Fruit fly (Drosophila melanogaster) whole organism, embryonic: ENCODE results near the gene CG8560.

ENCODE experiments used
- Abd-B ChIP-seq: fragments of 200-800 bp; sonication (Bioruptor generic); optimal IDR thresholded peaks from 2 replicates; lab custom pipeline; 2018; ENCODE audit warnings: missing biosample characterization, mild to moderate bottlenecking, missing genetic modification characterization, moderate library complexity
- CG10267 ChIP-seq: fragments of 200-800 bp; sonication (Bioruptor generic); optimal IDR thresholded peaks from 2 replicates; lab custom pipeline; 2018; ENCODE audit warnings: missing biosample characterization, mild to moderate bottlenecking, missing genetic modification characterization, moderate library complexity
- CG10654 ChIP-seq: fragments of 200-800 bp; sonication (Bioruptor generic); optimal IDR thresholded peaks from 2 replicates; lab custom pipeline; 2016; ENCODE audit warnings: missing biosample characterization, missing genetic modification characterization
- CG10979 ChIP-seq: fragments of 200-800 bp; sonication (Bioruptor generic); optimal IDR thresholded peaks from 2 replicates; lab custom pipeline; 2018; ENCODE audit warnings: missing biosample characterization, mild to moderate bottlenecking, missing genetic modification characterization, moderate library complexity
- CG12744 ChIP-seq: fragments of 200-800 bp; sonication (Bioruptor generic); optimal IDR thresholded peaks from 2 replicates; lab custom pipeline; 2016; ENCODE audit warnings: missing biosample characterization, missing genetic modification characterization
- CG13287 ChIP-seq: fragments of 200-800 bp; sonication (Bioruptor generic); IDR thresholded peaks from 2 replicates; pipeline ENCODE4 v1.3.6; 2022; ENCODE audit warnings: missing biosample characterization, missing genetic modification characterization; ENCODE audit not compliant: partially characterized antibody
- CG14014 ChIP-seq: fragments of 200-800 bp; sonication (Bioruptor generic); IDR thresholded peaks from 2 replicates; pipeline ENCODE4 v1.3.6; 2022; ENCODE audit warnings: missing biosample characterization, missing genetic modification characterization
- CG17385 ChIP-seq: fragments of 200-800 bp; sonication (Bioruptor generic); optimal IDR thresholded peaks from 3 replicates; lab custom pipeline; 2018; ENCODE audit warnings: missing biosample characterization, mild to moderate bottlenecking, missing genetic modification characterization
- CG18262 ChIP-seq: fragments of 200-800 bp; optimal IDR thresholded peaks from 3 replicates; lab custom pipeline; 2019; ENCODE audit warnings: missing biosample characterization, mild to moderate bottlenecking, missing genetic modification characterization, moderate library complexity
- CG2678 ChIP-seq: fragments of 200-800 bp; sonication (Bioruptor generic); optimal IDR thresholded peaks from 3 replicates; lab custom pipeline; 2019; ENCODE audit warnings: missing biosample characterization, mild to moderate bottlenecking, missing genetic modification characterization, moderate library complexity
- CG2889 ChIP-seq: fragments of 200-800 bp; sonication (Bioruptor generic); IDR thresholded peaks from 3 replicates; pipeline ENCODE4 v1.3.6; 2022; ENCODE audit warnings: missing biosample characterization, missing genetic modification characterization
- CG31388 ChIP-seq: fragments of 200-800 bp; sonication (Bioruptor generic); optimal IDR thresholded peaks from 2 replicates; lab custom pipeline; 2016; ENCODE audit warnings: missing biosample characterization, missing genetic modification characterization
- CG33557 ChIP-seq: fragments of 200-800 bp; sonication (Bioruptor generic); optimal IDR thresholded peaks from 2 replicates; lab custom pipeline; 2019; ENCODE audit warnings: missing biosample characterization, mild to moderate bottlenecking, missing genetic modification characterization, moderate library complexity
- CG3847 ChIP-seq: fragments of 200-800 bp; sonication (Bioruptor generic); IDR thresholded peaks from 2 replicates; pipeline ENCODE4 v1.3.6; 2022; ENCODE audit warnings: missing biosample characterization, missing genetic modification characterization
- CG4707 ChIP-seq: fragments of 200-800 bp; sonication (Bioruptor generic); optimal IDR thresholded peaks from 2 replicates; lab custom pipeline; 2018; ENCODE audit warnings: missing biosample characterization, mild to moderate bottlenecking, missing genetic modification characterization, moderate library complexity
- CG4854 ChIP-seq: fragments of 200-800 bp; sonication (Bioruptor generic); optimal IDR thresholded peaks from 2 replicates; lab custom pipeline; 2016; ENCODE audit warnings: missing biosample characterization, missing genetic modification characterization, inconsistent platforms
- CG5245 ChIP-seq: fragments of 200-800 bp; sonication (Bioruptor generic); optimal IDR thresholded peaks from 3 replicates; lab custom pipeline; 2016; ENCODE audit warnings: missing biosample characterization, missing genetic modification characterization
- CG6254 ChIP-seq: fragments of 200-800 bp; sonication (Bioruptor generic); optimal IDR thresholded peaks from 3 replicates; lab custom pipeline; 2017; ENCODE audit warnings: mild to moderate bottlenecking, missing biosample characterization, missing genetic modification reagents, missing genetic modification characterization
- CG6683 ChIP-seq: fragments of 200-800 bp; sonication (Bioruptor generic); optimal IDR thresholded peaks from 2 replicates; lab custom pipeline; 2017; ENCODE audit warnings: missing biosample characterization, mild to moderate bottlenecking, missing genetic modification characterization, missing genetic modification reagents
- CG7745 ChIP-seq: fragments of 200-800 bp; sonication (Bioruptor generic); optimal IDR thresholded peaks from 2 replicates; lab custom pipeline; 2018; ENCODE audit warnings: missing biosample characterization, mild to moderate bottlenecking, missing genetic modification characterization, moderate library complexity
- CG8359 ChIP-seq: fragments of 200-800 bp; sonication (Bioruptor generic); optimal IDR thresholded peaks from 2 replicates; lab custom pipeline; 2017; ENCODE audit warnings: missing biosample characterization, mild to moderate bottlenecking, missing genetic modification characterization, borderline replicate concordance
- CG8944 ChIP-seq: fragments of 200-800 bp; sonication (Bioruptor generic); optimal IDR thresholded peaks from 3 replicates; lab custom pipeline; 2016; ENCODE audit warnings: missing biosample characterization, missing genetic modification characterization
- D ChIP-seq, 2 experiments: fragments of 200-800 bp in 1 of 2; fragments of >200 bp in 1 of 2; sonication (Bioruptor generic) in 1 of 2; optimal IDR thresholded peaks; 2 replicates in 1 of 2; 3 replicates in 1 of 2; lab custom pipeline; 2017; ENCODE audit warnings: mild to moderate bottlenecking in 1 of 2, missing biosample characterization in 1 of 2, missing genetic modification characterization in 1 of 2, missing genetic modification reagents in 1 of 2
- Dfd ChIP-seq, 2 experiments: fragments of >200 bp; optimal IDR thresholded peaks; 2 replicates each; lab custom pipeline; 2017; ENCODE audit warnings: missing biosample characterization in 2 of 2, missing genetic modification characterization in 2 of 2
- Dip2 ChIP-seq: fragments of 200-800 bp; sonication (Bioruptor generic); IDR thresholded peaks from 2 replicates; pipeline ENCODE4 v1.3.6; 2022; ENCODE audit warnings: missing biosample characterization, missing genetic modification characterization
- Doc2 ChIP-seq: fragments of 200-800 bp; sonication (Bioruptor generic); IDR thresholded peaks from 2 replicates; pipeline ENCODE4 v1.3.6; 2022; ENCODE audit warnings: missing biosample characterization, missing genetic modification characterization
- Drgx ChIP-seq: fragments of 200-800 bp; sonication (Bioruptor generic); IDR thresholded peaks from 2 replicates; pipeline ENCODE4 v1.3.6; 2022; ENCODE audit warnings: missing biosample characterization, missing genetic modification characterization
- Eip74EF ChIP-seq, 2 experiments: fragments of 200-800 bp in 1 of 2; fragments of >200 bp in 1 of 2; sonication (Bioruptor generic) in 1 of 2; optimal IDR thresholded peaks; 2 replicates each; lab custom pipeline; 2017 to 2019; ENCODE audit warnings: missing biosample characterization in 2 of 2, missing genetic modification characterization in 2 of 2, mild to moderate bottlenecking in 1 of 2, moderate library complexity in 1 of 2
- HLH4C ChIP-seq: fragments of 200-800 bp; sonication (Bioruptor generic); IDR thresholded peaks from 3 replicates; pipeline ENCODE4 v1.3.6; 2022; ENCODE audit warnings: missing biosample characterization, missing genetic modification characterization; ENCODE audit not compliant: partially characterized antibody
- NC2α ChIP-seq: fragments of 200-800 bp; sonication (Bioruptor generic); optimal IDR thresholded peaks from 2 replicates; lab custom pipeline; 2016; ENCODE audit warnings: missing biosample characterization, missing genetic modification characterization
- Vsx1 ChIP-seq: fragments of 200-800 bp; sonication (Bioruptor generic); optimal IDR thresholded peaks from 2 replicates; lab custom pipeline; 2017; ENCODE audit warnings: missing biosample characterization, mild to moderate bottlenecking, missing genetic modification characterization, missing genetic modification reagents
- ab ChIP-seq: fragments of 200-800 bp; sonication (Bioruptor generic); optimal IDR thresholded peaks from 2 replicates; lab custom pipeline; 2016; ENCODE audit warnings: missing biosample characterization, missing genetic modification characterization
- bcd ChIP-seq: fragments of 200-800 bp; sonication (Bioruptor generic); optimal IDR thresholded peaks from 2 replicates; lab custom pipeline; 2017; ENCODE audit warnings: missing biosample characterization, mild to moderate bottlenecking, missing genetic modification characterization
- chif ChIP-seq, 2 experiments: fragments of 200-800 bp; sonication (Bioruptor generic); optimal IDR thresholded peaks; 3 replicates each; lab custom pipeline; 2016; ENCODE audit warnings: missing biosample characterization in 2 of 2, missing genetic modification characterization in 2 of 2
- cwo ChIP-seq: fragments of 200-800 bp; sonication (Bioruptor generic); optimal IDR thresholded peaks from 3 replicates; lab custom pipeline; 2017; ENCODE audit warnings: missing biosample characterization, missing genetic modification characterization, mild to moderate bottlenecking, moderate library complexity, missing genetic modification reagents
- kah ChIP-seq: fragments of 200-800 bp; sonication (Bioruptor generic); optimal IDR thresholded peaks from 2 replicates; lab custom pipeline; 2018; ENCODE audit warnings: missing biosample characterization, mild to moderate bottlenecking, missing genetic modification characterization
- kay ChIP-seq: fragments of 200-800 bp; sonication (Bioruptor generic); optimal IDR thresholded peaks from 2 replicates; lab custom pipeline; 2016; ENCODE audit warnings: missing biosample characterization, missing genetic modification characterization
- lab ChIP-seq: fragments of 200-800 bp; sonication (Bioruptor generic); optimal IDR thresholded peaks from 3 replicates; lab custom pipeline; 2017; ENCODE audit warnings: missing biosample characterization, missing genetic modification characterization, mild to moderate bottlenecking, moderate library complexity, missing genetic modification reagents
- pzg ChIP-seq: fragments of 200-800 bp; sonication (Bioruptor generic); optimal IDR thresholded peaks from 3 replicates; lab custom pipeline; 2018; ENCODE audit warnings: missing biosample characterization, mild to moderate bottlenecking, missing genetic modification characterization, moderate library complexity
- slbo ChIP-seq: fragments of 200-800 bp; sonication (Bioruptor generic); IDR thresholded peaks from 2 replicates; pipeline ENCODE4 v1.3.6; 2022; ENCODE audit warnings: missing biosample characterization, missing genetic modification characterization
- sob ChIP-seq: fragments of 200-800 bp; sonication (Bioruptor generic); IDR thresholded peaks from 2 replicates; pipeline ENCODE4 v1.3.6; 2022; ENCODE audit warnings: missing biosample characterization, missing genetic modification characterization
- sqz ChIP-seq: fragments of 200-800 bp; sonication (Bioruptor generic); optimal IDR thresholded peaks from 3 replicates; lab custom pipeline; 2018; ENCODE audit warnings: missing biosample characterization, mild to moderate bottlenecking, missing genetic modification characterization
- sug ChIP-seq: fragments of 200-800 bp; optimal IDR thresholded peaks from 2 replicates; lab custom pipeline; 2019; ENCODE audit warnings: missing biosample characterization, mild to moderate bottlenecking, missing genetic modification characterization, moderate library complexity
- tap ChIP-seq: fragments of 200-800 bp; optimal IDR thresholded peaks from 3 replicates; lab custom pipeline; 2019; ENCODE audit warnings: missing biosample characterization, mild to moderate bottlenecking, missing genetic modification characterization, moderate library complexity
- tin ChIP-seq: fragments of 200-800 bp; sonication (Bioruptor generic); optimal IDR thresholded peaks from 3 replicates; lab custom pipeline; 2016; ENCODE audit warnings: missing biosample characterization, missing genetic modification characterization
- vvl ChIP-seq: fragments of 200-800 bp; sonication (Bioruptor generic); IDR thresholded peaks from 2 replicates; pipeline ENCODE4 v1.3.6; 2022; ENCODE audit warnings: missing biosample characterization, missing genetic modification characterization
- wdn ChIP-seq: fragments of 200-800 bp; sonication (Bioruptor generic); IDR thresholded peaks from 2 replicates; pipeline ENCODE4 v1.3.6; 2022; ENCODE audit warnings: missing biosample characterization, missing genetic modification characterization

CG8560 gene

DNA sequence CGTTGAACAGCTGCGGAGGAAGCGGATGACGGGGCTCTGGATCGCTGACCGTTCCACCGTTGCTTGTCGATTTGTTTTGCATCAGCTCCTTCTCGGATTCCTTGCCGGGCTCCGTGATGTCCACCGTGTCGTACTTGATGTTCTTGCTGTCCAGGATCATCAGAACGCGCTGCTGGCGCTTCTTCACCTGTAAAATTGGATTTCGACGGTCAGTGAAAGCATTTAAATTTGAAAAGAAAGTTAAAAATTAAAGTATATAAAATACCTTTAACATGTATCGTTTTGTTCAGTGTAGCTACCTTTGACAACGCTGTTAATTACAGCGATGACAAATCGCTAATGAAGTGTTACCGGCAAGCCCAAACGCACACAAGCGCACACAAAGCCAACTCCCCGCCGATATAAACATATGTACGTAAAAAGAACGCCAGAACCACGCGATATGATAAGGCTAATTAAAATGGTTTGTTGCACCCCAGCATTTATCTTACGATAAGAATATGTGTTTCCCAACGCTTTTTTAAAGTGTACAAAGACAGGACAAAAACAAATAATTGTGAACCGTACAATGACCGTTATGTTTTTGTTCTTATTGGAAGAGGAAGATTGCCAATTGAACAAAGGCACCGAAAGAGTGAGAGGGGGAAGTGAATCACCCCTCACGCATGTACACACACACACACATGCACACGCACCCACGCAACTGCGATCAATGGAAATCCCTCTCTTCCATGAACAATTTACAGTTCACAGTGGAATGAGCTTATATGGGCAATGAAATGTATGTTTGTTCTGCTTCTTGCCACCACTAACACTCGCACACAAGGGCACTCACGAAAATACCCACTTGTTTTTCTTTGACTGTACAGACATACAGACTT, 35.9 kb downstream of the CG8560 start (continued):
- TF ChIP-seq CG2889 (peak; percentile 36; the same call in 1 of the 3 replicates), CG33557 (GFP tag; lab: Kevin White, UChicago) (no peak), kay (GFP tag; lab: Kevin White, UChicago) (peak; percentile 89), HLH4C (no peak; the same call in 2 of the 3 replicates), tin (GFP tag; lab: Kevin White, UChicago) (no peak), sqz (GFP tag; lab: Kevin White, UChicago) (peak; percentile 33), CG4854 (GFP tag; lab: Kevin White, UChicago) (no peak), ab (no peak), CG8359 (GFP tag; lab: Kevin White, UChicago) (peak; percentile 12), CG13287 (0 out of 2 replicates have a peak, but pooled peaks have one; percentile 17), Drgx (GFP tag; lab: Robert Waterston, UW) (no peak), cwo (peak; percentile 24), NC2α (GFP tag; lab: Kevin White, UChicago) (no peak), CG17385 (peak; percentile 94), vvl (GFP tag; lab: Robert Waterston, UW) (peak; percentile 49), wdn (GFP tag; lab: Robert Waterston, UW) (no peak), Dfd (GFP tag; optimal IDR thresholded peaks at IDR 0.05; lab: Kevin White, UChicago) (no peak), CG18262 (tag; lab: Kevin White, UChicago) (peak; percentile 18), CG10979 (tag; lab: Kevin White, UChicago) (peak; percentile 24), sob (GFP tag; lab: Robert Waterston, UW) (0 out of 2 replicates have a peak, but pooled peaks have one; percentile 38), pzg (GFP tag; lab: Kevin White, UChicago) (peak; percentile 18), D (optimal IDR thresholded peaks at IDR 0.05; lab: Kevin White, UChicago) (peak; percentile 84), D (GFP tag; optimal IDR thresholded peaks at IDR 0.05; lab: Kevin White, UChicago) (no peak), slbo (peak; percentile 45), CG5245 (GFP tag; lab: Kevin White, UChicago) (no peak), CG8944 (GFP tag; lab: Kevin White, UChicago) (peak; percentile 6), kah (peak; percentile 98), CG10267 (tag; lab: Kevin White, UChicago) (no peak), CG10654 (no peak), lab (no peak), Eip74EF (GFP tag; optimal IDR thresholded peaks at IDR 0.05; lab: Kevin White, UChicago) (no peak), CG6254 (GFP tag; lab: Kevin White, UChicago) (peak; percentile 18), Dip2 (GFP tag; lab: Robert Waterston, UW) (no peak), CG12744 (GFP tag; lab: Kevin White, UChicago) (no peak), chif (GFP tag; optimal IDR thresholded peaks at IDR 0.05; lab: Kevin White, UChicago) (no peak), bcd (peak; percentile 27), Doc2 (GFP tag; lab: Robert Waterston, UW) (no peak), Abd-B (GFP tag; lab: Kevin White, UChicago) (no peak), Vsx1 (GFP tag; lab: Kevin White, UChicago) (peak; percentile 95), tap (peak; percentile 29), sug (tag; lab: Kevin White, UChicago) (peak; percentile 94), CG6683 (GFP tag; lab: Kevin White, UChicago) (no peak), CG3847 (no peak), CG31388 (GFP tag; lab: Kevin White, UChicago) (no peak), CG4707 (no peak), CG2678 (tag; lab: Kevin White, UChicago) (peak; percentile 45), CG14014 (GFP tag; lab: Robert Waterston, UW) (peak; percentile 24; the same call in 1 of the 2 replicates), CG7745 (tag; lab: Kevin White, UChicago) (no peak)
